Worm (Caenorhabditis elegans) whole organism, midembryonic: ENCODE measurements around the gene C18E9.8.

Experiments
- T22C8.4 ChIP-seq: fragments of 200-800 bp; sonication (Bioruptor generic); IDR thresholded peaks from 2 replicates; pipeline ENCODE4 v1.3.6; 2022; ENCODE audit warnings: missing genetic modification characterization, missing compliant biosample characterization
- cog-1 ChIP-seq: sonication (generic microtip); optimal IDR thresholded peaks from 2 replicates; lab custom pipeline; 2016; ENCODE audit warnings: missing genetic modification characterization, missing compliant biosample characterization
- flt-1 ChIP-seq: fragments of 200-800 bp; sonication (Bioruptor generic); IDR thresholded peaks from 2 replicates; pipeline ENCODE4 v1.3.6; 2022; ENCODE audit warnings: missing genetic modification characterization, missing compliant biosample characterization
- klf-2 ChIP-seq: fragments of 200-800 bp; sonication (Bioruptor generic); conservative IDR thresholded peaks from 2 replicates; pipeline ENCODE4 v1.3.6; 2022; ENCODE audit warnings: missing genetic modification reagents, missing genetic modification characterization, missing compliant biosample characterization
- ref-1 ChIP-seq: fragments of 200-800 bp; sonication (Bioruptor generic); conservative IDR thresholded peaks from 2 replicates; pipeline ENCODE4 v1.3.6; 2022; ENCODE audit warnings: missing genetic modification reagents, missing genetic modification characterization, missing compliant biosample characterization
- tab-1 ChIP-seq: fragments of 200-800 bp; sonication (Bioruptor generic); IDR thresholded peaks from 2 replicates; pipeline ENCODE4 v1.3.6; 2022; ENCODE audit warnings: missing genetic modification characterization, missing compliant biosample characterization
- ztf-23 ChIP-seq: fragments of 200-800 bp; sonication (Bioruptor generic); IDR thresholded peaks from 2 replicates; pipeline ENCODE4 v1.3.6; 2022; ENCODE audit warnings: missing genetic modification reagents, missing genetic modification characterization, missing compliant biosample characterization
- ztf-29 ChIP-seq: fragments of 200-800 bp; sonication (Bioruptor generic); IDR thresholded peaks from 2 replicates; pipeline ENCODE4 v1.3.6; 2022; ENCODE audit warnings: missing genetic modification reagents, missing genetic modification characterization, missing compliant biosample characterization

ce11 chrII:8951270-8951669, 36.6 kb downstream of the C18E9.8 start:
- TF ChIP-seq ref-1 (GFP tag; lab: Robert Waterston, UW) (no peak), ztf-23 (GFP tag; lab: Robert Waterston, UW) (no peak), flt-1 (GFP tag; lab: Robert Waterston, UW) (no peak), klf-2 (GFP tag; lab: Robert Waterston, UW) (no peak), T22C8.4 (GFP tag; lab: Robert Waterston, UW) (no peak), ztf-29 (GFP tag; lab: Robert Waterston, UW) (no peak), cog-1 (no peak), tab-1 (GFP tag; lab: Robert Waterston, UW) (no peak)
